Fruit fly (Drosophila melanogaster) whole organism: ENCODE measurements around the gene CG12171.

Source experiments
- CG8478 ChIP-seq: fragments of >200 bp; optimal IDR thresholded peaks from 2 replicates; lab custom pipeline; 2018; ENCODE audit warnings: inconsistent platforms
- Dll ChIP-seq: fragments of >200 bp; optimal IDR thresholded peaks from 2 replicates; lab custom pipeline; 2017
- psq ChIP-seq: fragments of >200 bp; optimal IDR thresholded peaks from 2 replicates; lab custom pipeline; 2017
- usp ChIP-seq: fragments of >200 bp; optimal IDR thresholded peaks from 2 replicates; lab custom pipeline; 2017; ENCODE audit warnings: missing biosample characterization, missing genetic modification characterization, mixed read lengths

- TF ChIP-seq psq (lab: Kevin White, UChicago): no peak
- no peak for TF ChIP-seq CG8478 (lab: Kevin White, UChicago)
- TF ChIP-seq Dll: no peak
- TF ChIP-seq usp: no peak
Observed at dm6 chr3R:5622406-5622752, 11.0 kb upstream of the CG12171 start.
